Fruit fly (Drosophila melanogaster): ENCODE results near the gene CG9109.

The CG9109 gene

dm6 chr2L:6045972-6046718 lies 11.9 kb upstream of the CG9109 start, which contains the start of gene Pfas (continued):
- TF ChIP-seq ash1 (GFP tag; optimal IDR thresholded peaks at IDR 0.05), result peak; percentile 18
- TF ChIP-seq CG2678 (tag; optimal IDR thresholded peaks at IDR 0.05), result peak; percentile 80
- TF ChIP-seq gcm2 (GFP tag; optimal IDR thresholded peaks at IDR 0.05), result no peak
- peak; percentile 82 for TF ChIP-seq E2f2 (GFP tag; IDR thresholded peaks at IDR 0.05)
- peak; percentile 13 for TF ChIP-seq Hr3 (GFP tag; optimal IDR thresholded peaks at IDR 0.05)
- TF ChIP-seq row (GFP tag; IDR thresholded peaks at IDR 0.05), result peak; percentile 82
- peak; percentile 65 for TF ChIP-seq YL-1 (GFP tag; optimal IDR thresholded peaks at IDR 0.05)
- peak; percentile 64 for TF ChIP-seq vfl (GFP tag; optimal IDR thresholded peaks at IDR 0.05)
- peak; percentile 27 for TF ChIP-seq maf-S (GFP tag; optimal IDR thresholded peaks at IDR 0.05)
- TF ChIP-seq tin (GFP tag; optimal IDR thresholded peaks at IDR 0.05), result peak; percentile 5
- peak in 1 of 2 experiments; percentile 19 for TF ChIP-seq crp (GFP tag; optimal IDR thresholded peaks at IDR 0.05)
- TF ChIP-seq unc-4 (GFP tag; IDR thresholded peaks at IDR 0.05; ENCODE audit: partially characterized antibody), result no peak
- no peak for TF ChIP-seq CG14667 (GFP tag; IDR thresholded peaks at IDR 0.05)
- no peak for TF ChIP-seq Nf-YA (GFP tag; IDR thresholded peaks at IDR 0.05)
- peak; percentile 28 for TF ChIP-seq CG4820 (GFP tag; optimal IDR thresholded peaks at IDR 0.05)
- no peak for TF ChIP-seq CG14441 (GFP tag; IDR thresholded peaks at IDR 0.05)
- TF ChIP-seq CG33213 (GFP tag; optimal IDR thresholded peaks at IDR 0.05), result peak; percentile 37
- TF ChIP-seq stc (GFP tag; IDR thresholded peaks at IDR 0.05), result no peak
- 0 out of 2 replicates have a peak, but pooled peaks have one; percentile 31 for TF ChIP-seq al (GFP tag; IDR thresholded peaks at IDR 0.05)
- TF ChIP-seq Asciz (GFP tag; optimal IDR thresholded peaks at IDR 0.05), result no peak
- TF ChIP-seq sug (tag; optimal IDR thresholded peaks at IDR 0.05), result peak; percentile 68
- TF ChIP-seq HmgD (GFP tag; optimal IDR thresholded peaks at IDR 0.05), result peak; percentile 26
- TF ChIP-seq Hr78 (GFP tag; optimal IDR thresholded peaks at IDR 0.05), result peak in 1 of 2 experiments; percentile 41
- TF ChIP-seq bowl (GFP tag; IDR thresholded peaks at IDR 0.05), result no peak
- peak; percentile 45 for TF ChIP-seq Hsf (GFP tag; optimal IDR thresholded peaks at IDR 0.05)
- peak; percentile 41; the same call in 1 of the 3 replicates for TF ChIP-seq CG3726 (GFP tag; IDR thresholded peaks at IDR 0.05)
- peak; percentile 25 for TF ChIP-seq org-1 (GFP tag; optimal IDR thresholded peaks at IDR 0.05)
- peak; percentile 45 for TF ChIP-seq schlank (tag; optimal IDR thresholded peaks at IDR 0.05)
- TF ChIP-seq repo (GFP tag; optimal IDR thresholded peaks at IDR 0.05), result peak; percentile 27
- TF ChIP-seq chif (GFP tag; optimal IDR thresholded peaks at IDR 0.05), result peak in 1 of 2 experiments; percentile 7
- TF ChIP-seq Sox100B (GFP tag; optimal IDR thresholded peaks at IDR 0.05), result no peak
- TF ChIP-seq CG4730 (GFP tag; IDR thresholded peaks at IDR 0.05), result no peak
- TF ChIP-seq mld (GFP tag; IDR thresholded peaks at IDR 0.05; ENCODE audit: partially characterized antibody), result no peak
- no peak for TF ChIP-seq D19A (tag; optimal IDR thresholded peaks at IDR 0.05)
- TF ChIP-seq Usf (GFP tag; optimal IDR thresholded peaks at IDR 0.05), result no peak
- peak; percentile 58 for TF ChIP-seq CG13894 (tag; optimal IDR thresholded peaks at IDR 0.05)
- TF ChIP-seq CG18619 (GFP tag; optimal IDR thresholded peaks at IDR 0.05), result peak; percentile 38
- peak; percentile 17 for TF ChIP-seq eyg (GFP tag; optimal IDR thresholded peaks at IDR 0.05)
- TF ChIP-seq CG30020 (tag; optimal IDR thresholded peaks at IDR 0.05), result no peak
- TF ChIP-seq CG9727 (GFP tag; optimal IDR thresholded peaks at IDR 0.05), result peak; percentile 62
- peak; percentile 7 for TF ChIP-seq CTCF (GFP tag; optimal IDR thresholded peaks at IDR 0.05)
- TF ChIP-seq nerfin-1 (tag; optimal IDR thresholded peaks at IDR 0.05), result peak; percentile 22
- peak; percentile 40 for TF ChIP-seq unpg (GFP tag; optimal IDR thresholded peaks at IDR 0.05)
- no peak for TF ChIP-seq Trl (optimal IDR thresholded peaks at IDR 0.05)
- TF ChIP-seq Trl (GFP tag; optimal IDR thresholded peaks at IDR 0.05), result peak; percentile 52
- no peak for TF ChIP-seq CG1529 (GFP tag; optimal IDR thresholded peaks at IDR 0.05)
- TF ChIP-seq CG7987 (GFP tag; optimal IDR thresholded peaks at IDR 0.05), result peak; percentile 74
- peak; percentile 83 for TF ChIP-seq B-H2 (GFP tag; optimal IDR thresholded peaks at IDR 0.05)
- 0 out of 3 replicates have a peak, but pooled peaks have one; percentile 5 for TF ChIP-seq Dbx (GFP tag; IDR thresholded peaks at IDR 0.05)
- TF ChIP-seq CG12155 (GFP tag; optimal IDR thresholded peaks at IDR 0.05), result peak; percentile 52
